Fruit fly (Drosophila melanogaster) whole organism: ENCODE data around the gene CG14506.

Experiments used
- CG8478 ChIP-seq: fragments of >200 bp; optimal IDR thresholded peaks from 2 replicates; lab custom pipeline; 2018; ENCODE audit warnings: inconsistent platforms
- usp ChIP-seq: fragments of >200 bp; optimal IDR thresholded peaks from 2 replicates; lab custom pipeline; 2017; ENCODE audit warnings: missing biosample characterization, missing genetic modification characterization, mixed read lengths

dm6 chr3R:29328607-29329006, 31.6 kb upstream of the CG14506 start:
- TF ChIP-seq CG8478 (lab: Kevin White, UChicago) (no peak), usp (GFP tag; lab: Kevin White, UChicago) (no peak)
